Fruit fly (Drosophila melanogaster) whole organism, prepupa: ENCODE data around the gene CG14042.

Experiments
- Blimp-1 ChIP-seq: fragments of 200-800 bp; sonication (Bioruptor generic); optimal IDR thresholded peaks from 3 replicates; lab custom pipeline; 2017; ENCODE audit warnings: missing biosample characterization, missing genetic modification characterization, mild to moderate bottlenecking, moderate library complexity, missing genetic modification reagents
- CG10631 ChIP-seq: fragments of 200-800 bp; sonication (Bioruptor generic); optimal IDR thresholded peaks from 2 replicates; lab custom pipeline; 2016; ENCODE audit warnings: missing biosample characterization, missing genetic modification characterization
- CG11294 ChIP-seq: fragments of 200-800 bp; sonication (Bioruptor generic); IDR thresholded peaks from 2 replicates; pipeline ENCODE4 v1.3.6; 2022; ENCODE audit warnings: missing biosample characterization, missing genetic modification characterization
- CG3032 ChIP-seq: fragments of 200-800 bp; optimal IDR thresholded peaks from 2 replicates; lab custom pipeline; 2019; ENCODE audit warnings: missing biosample characterization, mild to moderate bottlenecking, missing genetic modification characterization, moderate library complexity
- CG31627 ChIP-seq: fragments of 200-800 bp; sonication (Bioruptor generic); optimal IDR thresholded peaks from 3 replicates; lab custom pipeline; 2016; ENCODE audit warnings: missing biosample characterization, missing genetic modification characterization
- CG32006 ChIP-seq: fragments of 200-800 bp; sonication (Bioruptor generic); optimal IDR thresholded peaks from 3 replicates; lab custom pipeline; 2017; ENCODE audit warnings: missing biosample characterization, mild to moderate bottlenecking, missing genetic modification characterization
- CG6276 ChIP-seq: fragments of 200-800 bp; sonication (Bioruptor generic); optimal IDR thresholded peaks from 2 replicates; lab custom pipeline; 2017; ENCODE audit warnings: missing biosample characterization, mild to moderate bottlenecking, missing genetic modification characterization
- CG6792 ChIP-seq: fragments of 200-800 bp; sonication (Bioruptor generic); optimal IDR thresholded peaks from 3 replicates; lab custom pipeline; 2016; ENCODE audit warnings: missing biosample characterization, missing genetic modification characterization
- CG7368 ChIP-seq: fragments of 200-800 bp; sonication (Bioruptor generic); optimal IDR thresholded peaks from 3 replicates; lab custom pipeline; 2016; ENCODE audit warnings: missing biosample characterization, missing genetic modification characterization
- CG9139 ChIP-seq: fragments of 200-800 bp; sonication (Bioruptor generic); optimal IDR thresholded peaks from 3 replicates; lab custom pipeline; 2017; ENCODE audit warnings: missing biosample characterization, mild to moderate bottlenecking, missing genetic modification characterization
- Eip75B ChIP-seq: fragments of 200-800 bp; sonication (Bioruptor generic); optimal IDR thresholded peaks from 3 replicates; lab custom pipeline; 2016; ENCODE audit warnings: missing biosample characterization, missing genetic modification characterization
- Eip78C ChIP-seq: fragments of 200-800 bp; sonication (Bioruptor generic); peaks from one replicate; lab custom pipeline; 2016; ENCODE audit warnings: missing biosample characterization, missing genetic modification characterization
- Ets21C ChIP-seq: fragments of 200-800 bp; sonication (Bioruptor generic); optimal IDR thresholded peaks from 3 replicates; lab custom pipeline; 2016; ENCODE audit warnings: missing biosample characterization, missing genetic modification characterization
- Ets96B ChIP-seq: fragments of 200-800 bp; optimal IDR thresholded peaks from 2 replicates; lab custom pipeline; 2019; ENCODE audit warnings: missing biosample characterization, mild to moderate bottlenecking, missing genetic modification characterization, moderate library complexity
- Gug ChIP-seq: fragments of 200-800 bp; sonication (Bioruptor generic); IDR thresholded peaks from 2 replicates; pipeline ENCODE4 v1.3.6; 2022; ENCODE audit warnings: missing biosample characterization, missing genetic modification characterization
- Hr38 ChIP-seq: sonication (Bioruptor generic); optimal IDR thresholded peaks from 2 replicates; lab custom pipeline; 2016; ENCODE audit warnings: missing biosample characterization, missing genetic modification characterization
- Hr39 ChIP-seq: fragments of 200-800 bp; sonication (Bioruptor generic); optimal IDR thresholded peaks from 2 replicates; lab custom pipeline; 2016; ENCODE audit warnings: missing biosample characterization, missing genetic modification characterization
- Met ChIP-seq: fragments of 200-800 bp; sonication (Bioruptor generic); optimal IDR thresholded peaks from 3 replicates; lab custom pipeline; 2016; ENCODE audit warnings: missing biosample characterization, missing genetic modification characterization
- Sox102F ChIP-seq: fragments of 200-800 bp; sonication (Bioruptor generic); optimal IDR thresholded peaks from 2 replicates; lab custom pipeline; 2016; ENCODE audit warnings: missing biosample characterization, mild to moderate bottlenecking, missing genetic modification characterization
- Sox14 ChIP-seq: fragments of 200-800 bp; sonication (Bioruptor generic); optimal IDR thresholded peaks from 3 replicates; lab custom pipeline; 2016; ENCODE audit warnings: missing biosample characterization, missing genetic modification characterization
- achi ChIP-seq: fragments of 200-800 bp; sonication (Bioruptor generic); optimal IDR thresholded peaks from 3 replicates; lab custom pipeline; 2016; ENCODE audit warnings: missing biosample characterization, missing genetic modification characterization
- dac ChIP-seq: fragments of 200-800 bp; sonication (Bioruptor generic); optimal IDR thresholded peaks from 2 replicates; lab custom pipeline; 2017; ENCODE audit warnings: missing biosample characterization, mild to moderate bottlenecking, missing genetic modification characterization
- esn ChIP-seq: fragments of 200-800 bp; sonication (Bioruptor generic); optimal IDR thresholded peaks from 2 replicates; lab custom pipeline; 2016; ENCODE audit warnings: missing biosample characterization, mild to moderate bottlenecking, missing genetic modification characterization, moderate library complexity
- fd59A ChIP-seq: fragments of 200-800 bp; sonication (Bioruptor generic); optimal IDR thresholded peaks from 2 replicates; lab custom pipeline; 2017; ENCODE audit warnings: missing biosample characterization, mild to moderate bottlenecking, missing genetic modification characterization, missing genetic modification reagents
- fkh ChIP-seq: fragments of 200-800 bp; sonication (Bioruptor generic); optimal IDR thresholded peaks from 3 replicates; lab custom pipeline; 2017; ENCODE audit warnings: missing biosample characterization, mild to moderate bottlenecking, missing genetic modification characterization, moderate library complexity
- pdm3 ChIP-seq: fragments of 200-800 bp; sonication (Bioruptor generic); optimal IDR thresholded peaks from 3 replicates; lab custom pipeline; 2016; ENCODE audit warnings: missing biosample characterization, missing genetic modification characterization
- salr ChIP-seq, 2 experiments: fragments of 200-800 bp; sonication (Bioruptor generic); optimal IDR thresholded peaks; 3 replicates each; lab custom pipeline; 2016 to 2018; ENCODE audit warnings: missing biosample characterization in 2 of 2, missing genetic modification characterization in 2 of 2, mild to moderate bottlenecking in 1 of 2
- spab ChIP-seq: fragments of 200-800 bp; sonication (Bioruptor generic); optimal IDR thresholded peaks from 2 replicates; lab custom pipeline; 2017; ENCODE audit warnings: missing biosample characterization, mild to moderate bottlenecking, missing genetic modification characterization, missing genetic modification reagents
- ss ChIP-seq, 2 experiments: fragments of 200-800 bp; sonication (Bioruptor generic); optimal IDR thresholded peaks; 2 replicates in 1 of 2; 3 replicates in 1 of 2; lab custom pipeline; 2017 to 2018; ENCODE audit warnings: mild to moderate bottlenecking in 2 of 2, missing biosample characterization in 2 of 2, missing genetic modification characterization in 2 of 2, moderate library complexity in 1 of 2
- topi ChIP-seq: fragments of 200-800 bp; sonication (Bioruptor generic); optimal IDR thresholded peaks from 3 replicates; lab custom pipeline; 2016; ENCODE audit warnings: missing biosample characterization, missing genetic modification characterization
- vri ChIP-seq: fragments of 200-800 bp; sonication (Bioruptor generic); optimal IDR thresholded peaks from 3 replicates; lab custom pipeline; 2016; ENCODE audit warnings: missing biosample characterization, mild to moderate bottlenecking, missing genetic modification characterization

CG14042 gene

DNA sequence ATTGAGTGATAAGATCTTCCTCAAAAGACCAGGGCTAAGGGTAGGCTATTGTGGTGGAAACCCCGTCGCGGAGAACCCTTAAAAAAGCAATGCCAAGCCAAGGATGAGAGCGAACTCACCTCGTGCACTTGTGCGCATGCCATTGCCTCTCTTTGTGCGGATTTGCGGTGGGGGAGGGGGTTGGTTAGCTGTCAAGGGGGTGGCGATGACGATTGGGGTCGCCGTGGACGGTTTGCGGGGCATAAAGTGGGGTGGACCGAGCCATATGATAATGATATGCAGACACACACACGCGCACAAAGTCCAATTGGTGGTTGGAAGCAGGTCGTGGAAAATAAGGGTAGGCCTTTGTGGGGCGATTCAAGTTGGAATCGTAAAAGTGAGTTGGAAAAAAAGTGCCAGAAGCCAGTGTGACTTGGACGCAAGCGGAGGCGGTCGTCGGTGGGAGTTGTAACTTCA, at the start of gene CG14042, which contains the start of gene SP555:
Gene CG14042, plus strand, starts transcription at position 308 of the 459 bp plus-strand sequence.
Gene SP555, plus strand, starts transcription at position 308 of the 459 bp plus-strand sequence.
- TF ChIP-seq CG7368 (GFP tag; lab: Kevin White, UChicago) = peak; percentile 63
- TF ChIP-seq dac (GFP tag; lab: Kevin White, UChicago) = no peak
- no peak for TF ChIP-seq Eip75B (GFP tag; lab: Kevin White, UChicago)
- TF ChIP-seq ss (GFP tag; optimal IDR thresholded peaks at IDR 0.05; lab: Kevin White, UChicago) = peak; percentile 15 to 19
- TF ChIP-seq, all 60 proteins: peak for 2

DNA sequence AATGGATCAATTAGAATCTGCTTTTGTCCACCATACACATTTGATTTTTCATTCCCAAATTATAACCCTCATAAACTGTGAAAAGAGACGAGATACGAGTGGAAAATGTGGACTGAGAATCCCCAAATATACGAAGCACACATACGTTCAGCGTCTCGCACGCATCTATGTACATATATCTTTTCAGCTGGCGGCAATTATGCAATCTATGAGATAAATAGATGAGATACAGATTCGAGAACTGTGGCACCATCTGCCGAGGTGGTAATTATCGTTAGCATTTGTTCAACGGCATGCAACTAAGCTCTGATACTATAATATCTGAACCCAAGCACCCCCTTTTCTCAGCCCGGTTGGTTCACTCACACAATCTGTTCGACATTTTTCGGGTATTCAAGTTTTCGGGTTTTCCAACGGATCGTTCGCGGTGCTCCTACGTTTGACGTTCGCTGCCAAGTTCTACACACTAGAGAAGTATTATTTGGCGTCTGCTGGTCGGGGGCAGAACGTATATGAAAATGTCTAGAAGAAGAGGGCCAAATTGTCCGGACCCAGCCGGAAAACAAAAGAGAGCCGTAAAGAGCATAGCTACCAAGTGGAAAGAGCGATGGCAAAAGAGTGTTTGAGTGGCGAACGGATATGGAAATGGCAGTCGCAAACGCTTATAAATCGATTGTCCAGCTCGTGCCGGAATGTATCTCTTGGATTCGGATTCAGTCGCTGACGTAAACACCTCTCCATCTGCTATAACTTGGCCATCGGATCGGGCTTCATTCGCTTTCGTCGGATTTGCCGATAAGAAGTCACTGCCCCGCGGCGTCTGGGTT, 42.3 kb upstream of the CG14042 start:
- no peak for TF ChIP-seq fkh
- no peak for TF ChIP-seq Hr39 (GFP tag; lab: Kevin White, UChicago)
- no peak for TF ChIP-seq Met (GFP tag; lab: Kevin White, UChicago)
- TF ChIP-seq vri (GFP tag; lab: Kevin White, UChicago) = no peak
- TF ChIP-seq salr (GFP tag; optimal IDR thresholded peaks at IDR 0.05; lab: Kevin White, UChicago) = no peak
- no peak for TF ChIP-seq achi (GFP tag; lab: Kevin White, UChicago)
- TF ChIP-seq pdm3 (GFP tag; lab: Kevin White, UChicago) = no peak
- no peak for TF ChIP-seq CG6792 (GFP tag; lab: Kevin White, UChicago)
- TF ChIP-seq Gug (GFP tag; lab: Robert Waterston, UW) = no peak
- TF ChIP-seq CG3032 (tag; lab: Kevin White, UChicago) = no peak
- no peak for TF ChIP-seq Ets96B (tag; lab: Kevin White, UChicago)
- TF ChIP-seq CG31627 (GFP tag; lab: Kevin White, UChicago) = no peak
- no peak for TF ChIP-seq CG9139 (GFP tag; lab: Kevin White, UChicago)
- TF ChIP-seq CG10631 = no peak
- TF ChIP-seq Sox14 = no peak
- TF ChIP-seq Ets21C (GFP tag; lab: Kevin White, UChicago) = no peak
- TF ChIP-seq Sox102F (GFP tag; lab: Kevin White, UChicago) = no peak

DNA sequence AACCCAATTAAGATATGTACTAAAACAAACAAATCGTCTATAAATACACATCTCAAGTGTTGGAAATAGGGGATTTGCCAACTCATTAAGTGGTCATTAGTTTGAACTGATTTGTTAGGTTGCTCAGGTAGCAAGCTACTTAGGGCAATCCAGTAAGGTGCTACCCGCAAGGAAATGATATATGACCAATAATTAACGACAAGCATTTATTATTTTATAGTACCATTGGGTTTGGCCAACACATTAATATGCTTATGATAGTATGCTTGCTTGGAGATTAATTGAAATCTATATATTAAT, 41.7 kb upstream of the CG14042 start:
- TF ChIP-seq CG32006 (GFP tag; lab: Kevin White, UChicago) (no peak), spab (no peak), fkh (peak; percentile 27), CG11294 (no peak), esn (no peak)
- TF ChIP-seq, all 60 proteins: peak for 1

DNA sequence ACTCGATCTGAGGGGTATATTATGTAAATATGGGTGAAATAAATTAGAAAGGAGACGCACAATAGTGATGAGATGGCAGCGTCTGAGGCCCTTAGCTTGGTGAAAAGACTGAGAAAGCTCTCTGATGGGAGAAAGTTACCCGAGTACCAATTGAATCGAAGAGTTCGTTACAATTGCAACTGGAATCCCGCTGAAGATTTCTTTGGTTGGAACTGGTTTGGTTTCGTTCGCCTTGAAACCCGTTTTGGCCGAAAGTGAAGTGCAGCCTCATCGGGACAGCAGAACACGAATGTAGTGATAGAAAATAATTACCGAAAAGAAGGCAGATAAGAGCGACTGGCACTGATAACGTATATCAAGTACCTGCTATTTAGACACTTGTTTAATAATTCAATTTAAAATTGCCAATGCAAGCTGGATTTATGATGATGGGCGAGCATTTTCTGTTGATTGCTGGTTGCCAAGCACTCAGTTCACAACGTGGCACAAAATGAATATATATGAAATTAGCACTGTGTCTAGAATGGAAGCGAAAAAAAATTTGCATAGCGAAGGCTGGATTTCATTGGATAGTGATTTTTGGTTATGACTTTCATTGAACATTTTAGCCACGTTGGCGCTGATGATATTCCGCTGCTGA, 41.1 kb upstream of the CG14042 start:
- no peak for TF ChIP-seq CG6276 (GFP tag; lab: Kevin White, UChicago)
- no peak for TF ChIP-seq topi
- TF ChIP-seq Hr38 (GFP tag; lab: Kevin White, UChicago) = no peak
- TF ChIP-seq Eip78C = peak; percentile 58
- no peak for TF ChIP-seq fd59A (GFP tag; lab: Kevin White, UChicago)
- TF ChIP-seq Blimp-1 (GFP tag; lab: Kevin White, UChicago) = peak; percentile 94
- TF ChIP-seq, all 60 proteins: peak for 2
